Worm (Caenorhabditis elegans): ENCODE measurements around the gene E04F6.4.

The E04F6.4 gene

ce11 chrII:7217047-7217446 lies 27.8 kb downstream of the E04F6.4 start, which contains the start of gene E04F6.10:
TSS of gene E04F6.10 (minus strand) at chrII:7217147.
- no peak for TF ChIP-seq ceh-63 (GFP tag; optimal IDR thresholded peaks at IDR 0.05)
- no peak for TF ChIP-seq C16A3.4 (tag; optimal IDR thresholded peaks at IDR 0.05)
- no peak for TF ChIP-seq unc-30 (tag; optimal IDR thresholded peaks at IDR 0.05)
- TF ChIP-seq nhr-20 (tag; optimal IDR thresholded peaks at IDR 0.05): no peak
- no peak for TF ChIP-seq ama-1 (optimal IDR thresholded peaks at IDR 0.05)
- TF ChIP-seq nhr-71 (tag; optimal IDR thresholded peaks at IDR 0.05): no peak
- no peak for TF ChIP-seq elt-2 (tag; optimal IDR thresholded peaks at IDR 0.05)
- TF ChIP-seq mab-9 (GFP tag; IDR thresholded peaks at IDR 0.05): no peak
- TF ChIP-seq lin-35 (GFP tag; optimal IDR thresholded peaks at IDR 0.05): no peak
- no peak for TF ChIP-seq pag-3 (tag; optimal IDR thresholded peaks at IDR 0.05; ENCODE audit: borderline replicate concordance, insufficient read depth)
- TF ChIP-seq ztf-11 (tag; optimal IDR thresholded peaks at IDR 0.05): no peak
- no peak for TF ChIP-seq fkh-8 (tag; optimal IDR thresholded peaks at IDR 0.05)
- TF ChIP-seq nhr-47 (tag; optimal IDR thresholded peaks at IDR 0.05): no peak
- TF ChIP-seq unc-62 (GFP tag; optimal IDR thresholded peaks at IDR 0.05): no peak
- TF ChIP-seq unc-98 (GFP tag; IDR thresholded peaks at IDR 0.05): no peak
- no peak for TF ChIP-seq sup-37 (GFP tag; optimal IDR thresholded peaks at IDR 0.05)
- TF ChIP-seq xbp-1 (tag; optimal IDR thresholded peaks at IDR 0.05): no peak
- no peak for TF ChIP-seq C04F5.9 (tag; optimal IDR thresholded peaks at IDR 0.05)

DNA sequence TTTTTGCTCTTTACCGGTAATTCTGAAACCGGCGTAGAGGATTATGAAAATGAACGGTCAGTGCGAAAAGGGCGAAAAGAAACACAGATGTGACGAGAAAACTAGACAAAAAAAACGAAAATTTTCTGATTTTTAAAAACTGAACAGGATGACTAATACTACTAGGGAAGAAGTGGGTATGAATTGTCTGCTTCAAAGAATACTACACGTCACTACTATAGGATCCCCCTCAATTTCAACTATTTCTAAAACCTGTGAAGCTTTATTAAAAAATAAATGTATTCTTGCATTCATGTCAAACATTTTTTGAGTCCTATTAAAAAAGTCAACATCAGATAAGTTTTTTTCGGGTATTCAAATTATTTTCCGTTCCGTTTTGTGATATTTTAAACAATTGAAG lies 34.9 kb downstream of the E04F6.4 start:
- TF ChIP-seq nhr-12 (tag; optimal IDR thresholded peaks at IDR 0.05): no peak
- TF ChIP-seq nhr-47 (tag; optimal IDR thresholded peaks at IDR 0.05): no peak
- no peak for TF ChIP-seq fkh-4 (tag; optimal IDR thresholded peaks at IDR 0.05; ENCODE audit: borderline replicate concordance)
- no peak for TF ChIP-seq fkh-10 (GFP tag; optimal IDR thresholded peaks at IDR 0.05)
- no peak for TF ChIP-seq egl-13 (tag; optimal IDR thresholded peaks at IDR 0.05)
- TF ChIP-seq ces-1 (GFP tag; optimal IDR thresholded peaks at IDR 0.05): no peak
- TF ChIP-seq fkh-8 (tag; optimal IDR thresholded peaks at IDR 0.05): no peak
- TF ChIP-seq fos-1 (tag; optimal IDR thresholded peaks at IDR 0.05): no peak
- no peak for TF ChIP-seq hlh-4 (tag; optimal IDR thresholded peaks at IDR 0.05)
- TF ChIP-seq ceh-88 (GFP tag; IDR thresholded peaks at IDR 0.05): no peak
- no peak for TF ChIP-seq ceh-63 (GFP tag; optimal IDR thresholded peaks at IDR 0.05)
- no peak for TF ChIP-seq snpc-4 (tag; optimal IDR thresholded peaks at IDR 0.05)
- TF ChIP-seq lin-39 (tag; optimal IDR thresholded peaks at IDR 0.05): no peak
- TF ChIP-seq hlh-17 (GFP tag; optimal IDR thresholded peaks at IDR 0.05; ENCODE audit: borderline replicate concordance): no peak
- TF ChIP-seq lir-3 (tag; optimal IDR thresholded peaks at IDR 0.05; ENCODE audit: poor library complexity): no peak

DNA sequence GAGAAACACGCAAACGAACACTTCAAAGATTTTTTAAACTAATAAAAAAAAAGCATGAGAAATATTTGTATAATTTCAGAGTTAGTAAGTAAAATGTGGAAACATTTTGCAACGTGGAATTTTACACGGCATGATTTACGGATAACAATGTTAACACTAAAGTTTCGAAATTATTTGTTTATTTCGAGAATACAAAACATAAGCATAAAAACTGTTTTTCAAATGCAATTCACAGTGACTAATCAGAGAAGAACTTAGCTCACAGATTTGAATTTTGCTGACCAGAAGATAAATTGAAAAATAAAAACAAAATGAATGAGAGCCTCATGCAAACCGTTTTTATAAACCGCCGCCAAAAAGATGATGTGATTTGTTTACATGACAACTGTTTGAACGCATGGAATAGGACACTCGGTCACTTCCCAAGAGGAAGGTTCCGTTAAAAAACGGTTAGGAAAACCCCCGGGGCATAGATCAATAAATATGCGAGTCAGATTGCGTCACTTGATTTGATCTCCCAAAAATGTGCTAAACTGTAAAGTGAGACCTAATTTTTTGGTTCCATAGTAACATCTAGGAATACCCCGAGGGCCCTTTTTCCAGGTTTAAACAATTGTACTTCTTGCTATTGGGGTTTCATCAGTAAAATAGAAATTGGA lies 36.8 kb downstream of the E04F6.4 start, which contains the start of gene clh-3:
TSS of gene clh-3 (minus strand) at position 51 of the 659 bp plus-strand sequence.
- TF ChIP-seq nhr-71 (tag; optimal IDR thresholded peaks at IDR 0.05) (no peak), nhr-237 (tag; optimal IDR thresholded peaks at IDR 0.05) (no peak), nhr-20 (tag; optimal IDR thresholded peaks at IDR 0.05) (no peak), fkh-10 (GFP tag; optimal IDR thresholded peaks at IDR 0.05) (no peak), nhr-76 (tag; optimal IDR thresholded peaks at IDR 0.05) (no peak), nhr-11 (tag; optimal IDR thresholded peaks at IDR 0.05) (no peak), dsc-1 (tag; optimal IDR thresholded peaks at IDR 0.05) (no peak), dpl-1 (GFP tag; optimal IDR thresholded peaks at IDR 0.05) (no peak), lin-14 (GFP tag; optimal IDR thresholded peaks at IDR 0.05) (no peak), lir-3 (tag; optimal IDR thresholded peaks at IDR 0.05; ENCODE audit: poor library complexity) (no peak), ztf-11 (tag; optimal IDR thresholded peaks at IDR 0.05) (no peak), hpl-2 (GFP tag; optimal IDR thresholded peaks at IDR 0.05) (no peak), blmp-1 (tag; optimal IDR thresholded peaks at IDR 0.05) (no peak), sptf-1 (tag; optimal IDR thresholded peaks at IDR 0.05) (no peak), skn-1 (tag; optimal IDR thresholded peaks at IDR 0.05) (no peak), ceh-88 (GFP tag; IDR thresholded peaks at IDR 0.05) (no peak), lin-35 (GFP tag; optimal IDR thresholded peaks at IDR 0.05) (no peak), aha-1 (tag; optimal IDR thresholded peaks at IDR 0.05) (no peak), fos-1 (tag; optimal IDR thresholded peaks at IDR 0.05) (no peak)
